Fruit fly (Drosophila melanogaster) whole organism, pupa: Measurements from ENCODE around the gene PpV.

ENCODE experiments used
- CG10348 ChIP-seq: fragments of 200-800 bp; sonication (Bioruptor generic); IDR thresholded peaks from 2 replicates; pipeline ENCODE4 v1.3.6; 2022; ENCODE audit warnings: missing biosample characterization, missing genetic modification characterization
- CG12605 ChIP-seq: fragments of 200-800 bp; sonication (Bioruptor generic); IDR thresholded peaks from 2 replicates; pipeline ENCODE4 v1.3.6; 2022; ENCODE audit warnings: missing biosample characterization, missing genetic modification characterization
- CG13204 ChIP-seq: fragments of 200-800 bp; sonication (Bioruptor generic); optimal IDR thresholded peaks from 2 replicates; lab custom pipeline; 2018; ENCODE audit warnings: missing biosample characterization, mild to moderate bottlenecking, missing genetic modification characterization, moderate library complexity
- CG14655 ChIP-seq: fragments of 200-800 bp; sonication (Bioruptor generic); optimal IDR thresholded peaks from 3 replicates; lab custom pipeline; 2017; ENCODE audit warnings: mild to moderate bottlenecking, missing biosample characterization, missing genetic modification reagents, missing genetic modification characterization
- CG15710 ChIP-seq: fragments of 200-800 bp; sonication (Bioruptor generic); optimal IDR thresholded peaks from 2 replicates; lab custom pipeline; 2018; ENCODE audit warnings: missing biosample characterization, mild to moderate bottlenecking, missing genetic modification characterization, moderate library complexity
- CG17806 ChIP-seq: fragments of 200-800 bp; sonication (Bioruptor generic); optimal IDR thresholded peaks from 2 replicates; lab custom pipeline; 2018; ENCODE audit warnings: missing biosample characterization, mild to moderate bottlenecking, missing genetic modification characterization, moderate library complexity
- CG32121 ChIP-seq: fragments of 200-800 bp; sonication (Bioruptor generic); IDR thresholded peaks from 2 replicates; pipeline ENCODE4 v1.3.6; 2022; ENCODE audit warnings: missing biosample characterization, missing genetic modification characterization
- CG34367 ChIP-seq: fragments of 200-800 bp; sonication (Bioruptor generic); optimal IDR thresholded peaks from 2 replicates; lab custom pipeline; 2018; ENCODE audit warnings: missing biosample characterization, mild to moderate bottlenecking, missing genetic modification characterization
- CG4496 ChIP-seq: fragments of 200-800 bp; sonication (Bioruptor generic); IDR thresholded peaks from 3 replicates; pipeline ENCODE4 v1.3.6; 2022; ENCODE audit warnings: missing biosample characterization, missing genetic modification characterization
- CG8159 ChIP-seq: fragments of 200-800 bp; sonication (Bioruptor generic); optimal IDR thresholded peaks from 3 replicates; lab custom pipeline; 2018; ENCODE audit warnings: missing biosample characterization, mild to moderate bottlenecking, missing genetic modification characterization, moderate library complexity
- CG8301 ChIP-seq: fragments of 200-800 bp; sonication (Bioruptor generic); optimal IDR thresholded peaks from 2 replicates; lab custom pipeline; 2018; ENCODE audit warnings: missing biosample characterization, mild to moderate bottlenecking, missing genetic modification characterization
- CG9948 ChIP-seq: fragments of 200-800 bp; sonication (Bioruptor generic); optimal IDR thresholded peaks from 2 replicates; lab custom pipeline; 2018; ENCODE audit warnings: missing biosample characterization, mild to moderate bottlenecking, missing genetic modification characterization, moderate library complexity
- D1 ChIP-seq: fragments of 200-800 bp; sonication (Bioruptor generic); optimal IDR thresholded peaks from 2 replicates; lab custom pipeline; 2018; ENCODE audit warnings: missing biosample characterization, mild to moderate bottlenecking, missing genetic modification characterization, moderate library complexity
- EcR ChIP-seq: fragments of 200-800 bp; sonication (Bioruptor generic); optimal IDR thresholded peaks from 3 replicates; lab custom pipeline; 2019; ENCODE audit warnings: missing biosample characterization, missing genetic modification characterization, mild to moderate bottlenecking, moderate library complexity, missing genetic modification reagents
- Ets98B ChIP-seq: fragments of 200-800 bp; sonication (Bioruptor generic); IDR thresholded peaks from 2 replicates; pipeline ENCODE4 v1.3.6; 2022; ENCODE audit warnings: missing biosample characterization, missing genetic modification characterization
- Pif1A ChIP-seq: fragments of 200-800 bp; sonication (Bioruptor generic); optimal IDR thresholded peaks from 3 replicates; lab custom pipeline; 2016; ENCODE audit warnings: missing biosample characterization, missing genetic modification characterization
- Pif1B ChIP-seq: fragments of 200-800 bp; sonication (Bioruptor generic); optimal IDR thresholded peaks from 3 replicates; lab custom pipeline; 2016; ENCODE audit warnings: missing biosample characterization, missing genetic modification characterization
- Snoo ChIP-seq: fragments of 200-800 bp; sonication (Bioruptor generic); optimal IDR thresholded peaks from 3 replicates; lab custom pipeline; 2017; ENCODE audit warnings: missing biosample characterization, mild to moderate bottlenecking, missing genetic modification characterization, inconsistent platforms
- fd96Ca ChIP-seq: fragments of 200-800 bp; sonication (Bioruptor generic); IDR thresholded peaks from 3 replicates; pipeline ENCODE4 v1.3.6; 2022; ENCODE audit warnings: missing biosample characterization, missing genetic modification characterization
- gl ChIP-seq: fragments of 200-800 bp; sonication (Bioruptor generic); optimal IDR thresholded peaks from 2 replicates; lab custom pipeline; 2018; ENCODE audit warnings: missing biosample characterization, mild to moderate bottlenecking, missing genetic modification characterization
- rn ChIP-seq: fragments of 200-800 bp; sonication (Bioruptor generic); IDR thresholded peaks from 2 replicates; pipeline ENCODE4 v1.3.6; 2022; ENCODE audit warnings: missing biosample characterization, missing genetic modification characterization

The PpV gene

dm6 chrX:6350213-6350679 lies 22.5 kb downstream of the PpV start, which contains the start of the genes ND-B16.6 and kdn:
ND-B16.6 (minus strand) TSS chrX:6350401.
kdn (plus strand) TSS chrX:6350629.
- no peak for TF ChIP-seq CG10348 (GFP tag; lab: Robert Waterston, UW)

- no peak for TF ChIP-seq CG12605
- TF ChIP-seq rn (GFP tag; lab: Robert Waterston, UW): no peak
- TF ChIP-seq Snoo: no peak
- no peak for TF ChIP-seq fd96Ca
- TF ChIP-seq Pif1A: no peak
Observed at dm6 chrX:6349231-6349630, 23.5 kb downstream of the PpV start.

- TF ChIP-seq CG4496 (GFP tag; lab: Robert Waterston, UW) (peak; percentile 38; the same call in 1 of the 3 replicates), CG15710 (tag; lab: Kevin White, UChicago) (peak; percentile 11), CG10348 (GFP tag; lab: Robert Waterston, UW) (no peak), CG32121 (GFP tag; lab: Robert Waterston, UW) (peak; percentile 36; the same call in 1 of the 2 replicates), D1 (no peak), CG8159 (tag; lab: Kevin White, UChicago) (peak; percentile 10)
- TF ChIP-seq, all 21 proteins: peak for 4
Observed at dm6 chrX:6346926-6347367, 25.8 kb downstream of the PpV start, which contains the start of gene CG3847. CG3847 (plus strand) TSS chrX:6347103.

dm6 chrX:6346153-6346552 lies 26.6 kb downstream of the PpV start:
- no peak for TF ChIP-seq CG9948 (tag; lab: Kevin White, UChicago)
- TF ChIP-seq CG32121 (GFP tag; lab: Robert Waterston, UW): peak; percentile 27; the same call in 1 of the 2 replicates
- TF ChIP-seq, all 21 proteins: peak for 1

- peak; percentile 18 for TF ChIP-seq CG15710 (tag; lab: Kevin White, UChicago)
- TF ChIP-seq gl (tag; lab: Kevin White, UChicago): no peak
Observed at dm6 chrX:6344538-6345074, 28.1 kb downstream of the PpV start.

dm6 chrX:6343786-6344537 lies 28.8 kb downstream of the PpV start:
- TF ChIP-seq gl (tag; lab: Kevin White, UChicago) (peak; percentile 49), CG12605 (peak; percentile 91), CG4496 (GFP tag; lab: Robert Waterston, UW) (peak; percentile 98), CG34367 (tag; lab: Kevin White, UChicago) (peak; percentile 40), Pif1A (peak; percentile 87), CG10348 (GFP tag; lab: Robert Waterston, UW) (peak; percentile 73), CG32121 (GFP tag; lab: Robert Waterston, UW) (peak; percentile 97), CG15710 (tag; lab: Kevin White, UChicago) (peak; percentile 40), Ets98B (peak; percentile 98), Pif1B (GFP tag; lab: Kevin White, UChicago) (peak; percentile 86), Snoo (peak; percentile 72), CG8301 (tag; lab: Kevin White, UChicago) (peak; percentile 77), D1 (no peak), fd96Ca (peak; percentile 97), CG14655 (GFP tag; lab: Kevin White, UChicago) (peak; percentile 71), CG17806 (peak; percentile 63), EcR (GFP tag; lab: Kevin White, UChicago) (peak; percentile 98), CG9948 (tag; lab: Kevin White, UChicago) (peak; percentile 39), CG8159 (tag; lab: Kevin White, UChicago) (peak; percentile 57), CG13204 (peak; percentile 34), rn (GFP tag; lab: Robert Waterston, UW) (peak; percentile 77)

dm6 chrX:6343323-6343722 lies 29.4 kb downstream of the PpV start:
- peak; percentile 19 for TF ChIP-seq CG8301 (tag; lab: Kevin White, UChicago)
- TF ChIP-seq CG14655 (GFP tag; lab: Kevin White, UChicago): peak; percentile 45
- peak; percentile 7 for TF ChIP-seq Snoo
- TF ChIP-seq CG10348 (GFP tag; lab: Robert Waterston, UW): no peak
- no peak for TF ChIP-seq CG13204
- peak; percentile 13 for TF ChIP-seq CG15710 (tag; lab: Kevin White, UChicago)
- TF ChIP-seq CG17806: peak; percentile 29
- peak; percentile 45 for TF ChIP-seq CG34367 (tag; lab: Kevin White, UChicago)
- no peak for TF ChIP-seq CG32121 (GFP tag; lab: Robert Waterston, UW)
- no peak for TF ChIP-seq Ets98B
- TF ChIP-seq D1: no peak
- TF ChIP-seq gl (tag; lab: Kevin White, UChicago): no peak
- no peak for TF ChIP-seq rn (GFP tag; lab: Robert Waterston, UW)
- TF ChIP-seq Pif1A: no peak
- peak; percentile 24 for TF ChIP-seq Pif1B (GFP tag; lab: Kevin White, UChicago)
- no peak for TF ChIP-seq CG4496 (GFP tag; lab: Robert Waterston, UW)
- no peak for TF ChIP-seq fd96Ca
- TF ChIP-seq CG12605: no peak
- TF ChIP-seq CG9948 (tag; lab: Kevin White, UChicago): peak; percentile 45
- TF ChIP-seq EcR (GFP tag; lab: Kevin White, UChicago): no peak
- TF ChIP-seq CG8159 (tag; lab: Kevin White, UChicago): peak; percentile 51
